Fruit fly (Drosophila melanogaster) whole organism, wandering third instar larva: Measurements from ENCODE around the gene Cyp318a1.

Experiments used
- Abd-B ChIP-seq: fragments of >200 bp; optimal IDR thresholded peaks from 2 replicates; lab custom pipeline; 2017; ENCODE audit warnings: missing biosample characterization, missing genetic modification characterization
- CG32264 ChIP-seq: fragments of 200-800 bp; sonication (Bioruptor generic); optimal IDR thresholded peaks from 2 replicates; lab custom pipeline; 2016; ENCODE audit warnings: missing biosample characterization, missing genetic modification characterization
- CG9705 ChIP-seq: fragments of 200-800 bp; sonication (Bioruptor generic); optimal IDR thresholded peaks from 2 replicates; lab custom pipeline; 2018; ENCODE audit warnings: missing biosample characterization, mild to moderate bottlenecking, missing genetic modification characterization
- CrebA ChIP-seq: fragments of 200-800 bp; sonication (Bioruptor generic); optimal IDR thresholded peaks from 2 replicates; lab custom pipeline; 2016; ENCODE audit warnings: missing biosample characterization, mild to moderate bottlenecking, missing genetic modification characterization, borderline replicate concordance
- Dfd ChIP-seq: fragments of >200 bp; optimal IDR thresholded peaks from 2 replicates; lab custom pipeline; 2017; ENCODE audit warnings: missing biosample characterization, missing genetic modification characterization
- Dif ChIP-seq: fragments of 200-275, 200-300 bp; sonication (Bioruptor generic); optimal IDR thresholded peaks from 2 replicates; lab custom pipeline; 2018; ENCODE audit warnings: missing biosample characterization, missing genetic modification characterization; ENCODE audit not compliant: partially characterized antibody
- GATAd ChIP-seq: sonication (Bioruptor generic); optimal IDR thresholded peaks from 2 replicates; lab custom pipeline; 2016; ENCODE audit warnings: missing biosample characterization, missing genetic modification characterization
- HLH106 ChIP-seq: fragments of 200-800 bp; optimal IDR thresholded peaks from 3 replicates; lab custom pipeline; 2019; ENCODE audit warnings: missing biosample characterization, mild to moderate bottlenecking, missing genetic modification characterization, moderate library complexity
- Hnf4 ChIP-seq: fragments of 200-800 bp; sonication (Bioruptor generic); optimal IDR thresholded peaks from 2 replicates; lab custom pipeline; 2016; ENCODE audit warnings: missing biosample characterization, mild to moderate bottlenecking, missing genetic modification characterization
- Hr78 ChIP-seq: fragments of >200 bp; optimal IDR thresholded peaks from 2 replicates; lab custom pipeline; 2017; ENCODE audit warnings: missing biosample characterization, missing genetic modification characterization
- Hr83 ChIP-seq: fragments of 200-300 bp; sonication (Bioruptor generic); optimal IDR thresholded peaks from 2 replicates; lab custom pipeline; 2016; ENCODE audit warnings: missing biosample characterization, mild to moderate bottlenecking, missing genetic modification characterization, moderate library complexity; ENCODE audit not compliant: poor library complexity, severe bottlenecking
- Jra ChIP-seq: sonication (Bioruptor generic); optimal IDR thresholded peaks from 2 replicates; lab custom pipeline; 2016; ENCODE audit warnings: missing biosample characterization, missing genetic modification characterization
- Mio ChIP-seq: sonication (Bioruptor generic); optimal IDR thresholded peaks from 2 replicates; lab custom pipeline; 2016; ENCODE audit warnings: missing biosample characterization, missing genetic modification characterization
- Myc ChIP-seq: fragments of >200 bp; optimal IDR thresholded peaks from 2 replicates; lab custom pipeline; 2017
- N ChIP-seq: fragments of >200 bp; optimal IDR thresholded peaks from 2 replicates; lab custom pipeline; 2018; ENCODE audit warnings: missing biosample characterization, missing external identifiers, missing genetic modification characterization
- OdsH ChIP-seq: fragments of 200-800 bp; sonication (Bioruptor generic); optimal IDR thresholded peaks from 2 replicates; lab custom pipeline; 2016; ENCODE audit warnings: missing biosample characterization, mild to moderate bottlenecking, missing genetic modification characterization
- Rel ChIP-seq, 2 experiments: fragments of 200-800 bp; sonication (Bioruptor generic) in 1 of 2; optimal IDR thresholded peaks; 2 replicates in 1 of 2; 3 replicates in 1 of 2; lab custom pipeline; 2016 to 2019; ENCODE audit warnings: mild to moderate bottlenecking in 2 of 2, missing biosample characterization in 2 of 2, missing genetic modification characterization in 2 of 2, moderate library complexity in 1 of 2
- Sp1 ChIP-seq: fragments of 200-800 bp; sonication (Bioruptor generic); optimal IDR thresholded peaks from 3 replicates; lab custom pipeline; 2019; ENCODE audit warnings: missing biosample characterization, mild to moderate bottlenecking, missing genetic modification characterization, moderate library complexity
- Vsx2 ChIP-seq: fragments of 200-300, 225-300 bp; sonication (Bioruptor generic); optimal IDR thresholded peaks from 2 replicates; lab custom pipeline; 2018; ENCODE audit warnings: missing biosample characterization, missing genetic modification characterization; ENCODE audit not compliant: partially characterized antibody
- br ChIP-seq: fragments of 200-800 bp; sonication (Bioruptor generic); optimal IDR thresholded peaks from 2 replicates; lab custom pipeline; 2016; ENCODE audit warnings: missing biosample characterization, missing genetic modification characterization
- brk ChIP-seq: fragments of 200-800 bp; sonication (Bioruptor generic); optimal IDR thresholded peaks from 2 replicates; lab custom pipeline; 2016; ENCODE audit warnings: missing biosample characterization, mild to moderate bottlenecking, missing genetic modification characterization
- dl ChIP-seq, 2 experiments: fragments of 175-275, 200-275 bp in 1 of 2; fragments of 200-275 bp in 1 of 2; sonication (Bioruptor generic); optimal IDR thresholded peaks; lab custom pipeline; 2018; ENCODE audit warnings: mild to moderate bottlenecking in 2 of 2, missing biosample characterization in 2 of 2, missing genetic modification characterization in 2 of 2, moderate library complexity in 2 of 2; ENCODE audit not compliant: partially characterized antibody in 2 of 2, insufficient read depth in 1 of 2
- dmrt93B ChIP-seq: fragments of 200-800 bp; sonication (Bioruptor generic); optimal IDR thresholded peaks from 2 replicates; lab custom pipeline; 2018; ENCODE audit warnings: missing biosample characterization, mild to moderate bottlenecking, missing genetic modification characterization
- dsf ChIP-seq: sonication (Bioruptor generic); optimal IDR thresholded peaks from 2 replicates; lab custom pipeline; 2016; ENCODE audit warnings: missing biosample characterization, missing genetic modification characterization, borderline replicate concordance
- ey ChIP-seq: fragments of 200-800 bp; sonication (Bioruptor generic); optimal IDR thresholded peaks from 2 replicates; lab custom pipeline; 2016; ENCODE audit warnings: missing biosample characterization, missing genetic modification characterization
- foxo ChIP-seq, 2 experiments: fragments of 200-800 bp; sonication (Bioruptor generic); optimal IDR thresholded peaks; 2 replicates in 1 of 2; 3 replicates in 1 of 2; lab custom pipeline; 2016 to 2017; ENCODE audit warnings: missing biosample characterization in 2 of 2, missing genetic modification characterization in 2 of 2
- fru ChIP-seq: fragments of 200-800 bp; sonication (Bioruptor generic); optimal IDR thresholded peaks from 3 replicates; lab custom pipeline; 2016; ENCODE audit warnings: missing biosample characterization, mild to moderate bottlenecking, missing genetic modification characterization
- h ChIP-seq: fragments of 200-800 bp; sonication (Bioruptor generic); optimal IDR thresholded peaks from 3 replicates; lab custom pipeline; 2016; ENCODE audit warnings: missing biosample characterization, mild to moderate bottlenecking, missing genetic modification characterization
- jim ChIP-seq: fragments of 175-275, 200-325 bp; sonication (Bioruptor generic); optimal IDR thresholded peaks from 2 replicates; lab custom pipeline; 2016; ENCODE audit warnings: missing biosample characterization, mild to moderate bottlenecking, missing genetic modification characterization
- lola ChIP-seq: fragments of >200 bp; optimal IDR thresholded peaks from 2 replicates; lab custom pipeline; 2017; ENCODE audit warnings: missing biosample characterization, missing genetic modification characterization
- pan ChIP-seq: fragments of >200 bp; optimal IDR thresholded peaks from 2 replicates; lab custom pipeline; 2017
- psq ChIP-seq: fragments of 200-800 bp; sonication (Bioruptor generic); optimal IDR thresholded peaks from 3 replicates; lab custom pipeline; 2017; ENCODE audit warnings: missing biosample characterization, mild to moderate bottlenecking, missing genetic modification characterization, moderate library complexity
- rgr ChIP-seq: fragments of 200-800 bp; sonication (Bioruptor generic); optimal IDR thresholded peaks from 3 replicates; lab custom pipeline; 2016; ENCODE audit warnings: missing biosample characterization, mild to moderate bottlenecking, missing genetic modification characterization
- sage ChIP-seq: fragments of 200-800 bp; sonication (Bioruptor generic); optimal IDR thresholded peaks from 2 replicates; lab custom pipeline; 2016; ENCODE audit warnings: missing biosample characterization, mild to moderate bottlenecking, missing genetic modification characterization
- sv ChIP-seq: fragments of 200-800 bp; sonication (Bioruptor generic); optimal IDR thresholded peaks from 3 replicates; lab custom pipeline; 2016; ENCODE audit warnings: missing biosample characterization, missing genetic modification characterization
- tai ChIP-seq: sonication (Bioruptor generic); optimal IDR thresholded peaks from 2 replicates; lab custom pipeline; 2016; ENCODE audit warnings: missing biosample characterization, missing genetic modification characterization
- usp ChIP-seq: fragments of >200 bp; optimal IDR thresholded peaks from 2 replicates; lab custom pipeline; 2017; ENCODE audit warnings: missing biosample characterization, missing genetic modification characterization
- woc ChIP-seq: sonication (Bioruptor generic); optimal IDR thresholded peaks from 2 replicates; lab custom pipeline; 2016; ENCODE audit warnings: missing biosample characterization, mild to moderate bottlenecking, missing genetic modification characterization

The Cyp318a1 gene

DNA sequence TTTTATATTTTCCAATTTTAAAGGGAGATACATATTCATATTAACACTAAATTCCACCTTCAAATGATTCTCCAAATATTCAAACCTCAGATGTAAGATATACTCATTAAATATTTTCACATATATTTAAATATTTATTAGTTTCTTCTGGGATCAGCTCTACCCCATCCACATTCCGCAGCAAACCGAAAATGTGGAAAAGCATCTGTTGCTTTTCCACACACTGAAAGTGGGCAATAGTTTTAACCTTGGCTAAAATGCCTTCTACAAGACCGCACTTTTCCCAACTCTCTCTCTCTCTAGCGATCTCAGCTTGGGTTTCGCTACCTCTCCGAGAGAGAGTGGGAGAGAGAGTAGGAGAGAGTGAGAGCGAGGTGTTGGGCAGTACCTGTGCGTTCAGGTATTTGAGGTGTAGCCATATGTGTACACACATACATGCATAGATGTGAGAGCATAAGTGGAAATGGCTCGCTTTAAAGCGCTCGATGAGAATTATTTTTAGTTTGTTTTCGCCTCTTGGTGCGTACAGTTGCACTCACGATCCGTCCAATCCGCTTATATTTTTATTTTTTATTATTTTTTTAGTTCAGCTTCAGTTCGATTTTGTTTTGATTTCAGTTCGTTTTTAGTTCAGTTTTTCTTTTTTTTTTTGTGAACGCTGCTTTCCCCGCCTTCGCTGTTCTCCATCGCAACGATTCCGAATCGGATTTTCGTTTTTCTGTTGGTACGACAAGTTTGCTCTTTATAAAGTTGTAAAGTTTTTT lies 25.6 kb upstream of the Cyp318a1 start, which contains the start of gene CG1806:
TSS of gene CG1806 (plus strand) at position 499 of the 764 bp plus-strand sequence.
- TF ChIP-seq GATAd (no peak), psq (GFP tag; lab: Kevin White, UChicago) (no peak), Hr78 (GFP tag; lab: Kevin White, UChicago) (no peak), brk (GFP tag; lab: Kevin White, UChicago) (peak; percentile 27), CG9705 (GFP tag; lab: Kevin White, UChicago) (no peak), woc (GFP tag; lab: Kevin White, UChicago) (no peak), Myc (lab: Kevin White, UChicago) (no peak), HLH106 (tag; lab: Kevin White, UChicago) (no peak), Rel (GFP tag; optimal IDR thresholded peaks at IDR 0.05; lab: Kevin White, UChicago) (peak; percentile 58), Rel (tag; optimal IDR thresholded peaks at IDR 0.05; lab: Kevin White, UChicago) (no peak), ey (GFP tag; lab: Kevin White, UChicago) (no peak), Mio (GFP tag; lab: Kevin White, UChicago) (no peak), Sp1 (GFP tag; lab: Kevin White, UChicago) (peak; percentile 23), CrebA (GFP tag; lab: Kevin White, UChicago) (no peak), fru (GFP tag; lab: Kevin White, UChicago) (peak; percentile 25), dl (GFP tag; optimal IDR thresholded peaks at IDR 0.05; lab: Kevin White, UChicago; ENCODE audit: insufficient read depth in 1 of 2, partially characterized antibody in 2 of 2) (peak; percentile 97 to 98), foxo (GFP tag; optimal IDR thresholded peaks at IDR 0.05; lab: Kevin White, UChicago) (no peak), Hr83 (peak; percentile 27), pan (lab: Kevin White, UChicago) (no peak), tai (GFP tag; lab: Kevin White, UChicago) (no peak), rgr (GFP tag; lab: Kevin White, UChicago) (no peak), sage (peak; percentile 62), usp (GFP tag; lab: Kevin White, UChicago) (no peak), CG32264 (GFP tag; lab: Kevin White, UChicago) (no peak), OdsH (GFP tag; lab: Kevin White, UChicago) (no peak), Jra (GFP tag; lab: Kevin White, UChicago) (peak; percentile 9), lola (no peak), Hnf4 (GFP tag; lab: Kevin White, UChicago) (peak; percentile 34), Abd-B (GFP tag; lab: Kevin White, UChicago) (no peak), Dfd (GFP tag; lab: Kevin White, UChicago) (no peak), dsf (GFP tag; lab: Kevin White, UChicago) (no peak), br (GFP tag; lab: Kevin White, UChicago) (no peak), h (GFP tag; lab: Kevin White, UChicago) (peak; percentile 20), dmrt93B (GFP tag; lab: Kevin White, UChicago) (no peak), jim (GFP tag; lab: Kevin White, UChicago) (peak; percentile 60), Vsx2 (GFP tag; lab: Kevin White, UChicago) (peak; percentile 95), N (GFP tag; lab: Kevin White, UChicago) (no peak), Dif (peak; percentile 98), sv (GFP tag; lab: Kevin White, UChicago) (no peak)

DNA sequence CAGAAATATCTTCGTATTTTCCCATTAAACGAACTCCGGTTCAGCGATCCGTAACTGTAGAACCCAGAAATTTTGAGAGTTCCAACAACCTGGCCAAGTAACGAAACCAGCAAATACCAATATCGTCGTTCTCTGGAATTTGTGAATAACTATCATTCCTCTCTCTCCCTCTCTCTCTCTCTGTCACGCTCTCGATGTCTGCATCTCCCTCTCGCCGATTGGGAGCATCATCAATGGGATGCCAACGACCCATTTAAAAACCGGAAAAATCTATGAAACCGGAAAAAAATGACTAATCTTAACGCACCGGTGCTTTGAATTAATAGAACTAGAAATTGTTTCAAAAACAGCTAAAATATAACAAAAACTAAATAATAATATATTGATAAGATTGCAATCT lies 24.8 kb upstream of the Cyp318a1 start:
- TF ChIP-seq h (GFP tag; lab: Kevin White, UChicago) (no peak), Dif (peak; percentile 63), dl (GFP tag; optimal IDR thresholded peaks at IDR 0.05; lab: Kevin White, UChicago; ENCODE audit: insufficient read depth in 1 of 2, partially characterized antibody in 2 of 2) (peak; percentile 17 to 57)
